Fruit fly (Drosophila melanogaster): ENCODE results near the gene CG13616.

The CG13616 gene

dm6 chr3R:24372662-24373061 lies 20.0 kb upstream of the CG13616 start, which contains the start of gene CG17782:
Gene CG17782 (minus strand): TSS chr3R:24372762.
- TF ChIP-seq Sin3A (optimal IDR thresholded peaks at IDR 0.05), result no peak
- TF ChIP-seq psq (optimal IDR thresholded peaks at IDR 0.05), result no peak
- TF ChIP-seq ttk (optimal IDR thresholded peaks at IDR 0.05), result no peak
- no peak for TF ChIP-seq Myc (optimal IDR thresholded peaks at IDR 0.05)
- no peak for TF ChIP-seq insv (optimal IDR thresholded peaks at IDR 0.05)
- TF ChIP-seq h (optimal IDR thresholded peaks at IDR 0.05), result no peak

dm6 chr3R:24375561-24375960 lies 17.1 kb upstream of the CG13616 start, which contains the start of gene CG17781:
Gene CG17781 (minus strand): TSS chr3R:24375661.
- TF ChIP-seq Sin3A (optimal IDR thresholded peaks at IDR 0.05) (no peak), insv (optimal IDR thresholded peaks at IDR 0.05) (no peak)

- TF ChIP-seq Sin3A (optimal IDR thresholded peaks at IDR 0.05) (no peak), psq (optimal IDR thresholded peaks at IDR 0.05) (no peak), h (optimal IDR thresholded peaks at IDR 0.05) (no peak), Myc (optimal IDR thresholded peaks at IDR 0.05) (no peak), insv (optimal IDR thresholded peaks at IDR 0.05) (no peak), ttk (optimal IDR thresholded peaks at IDR 0.05) (no peak)
These were observed 16.1 kb upstream of the CG13616 start, which contains the start of gene CG33342 for dm6 chr3R:24376565-24376964. Gene CG33342 (plus strand): TSS chr3R:24376865.

- TF ChIP-seq psq (optimal IDR thresholded peaks at IDR 0.05), result no peak
- TF ChIP-seq Myc (optimal IDR thresholded peaks at IDR 0.05), result no peak
- no peak for TF ChIP-seq Sin3A (optimal IDR thresholded peaks at IDR 0.05)
- no peak for TF ChIP-seq ttk (optimal IDR thresholded peaks at IDR 0.05)
- no peak for TF ChIP-seq insv (optimal IDR thresholded peaks at IDR 0.05)
These were observed 7.7 kb upstream of the CG13616 start, which contains the start of gene CG17780 for dm6 chr3R:24384952-24385351. Gene CG17780 (minus strand): TSS chr3R:24385052.

- TF ChIP-seq insv (optimal IDR thresholded peaks at IDR 0.05), result no peak
- no peak for TF ChIP-seq Sin3A (optimal IDR thresholded peaks at IDR 0.05)
- TF ChIP-seq Myc (optimal IDR thresholded peaks at IDR 0.05), result no peak
- TF ChIP-seq ttk (optimal IDR thresholded peaks at IDR 0.05), result no peak
- TF ChIP-seq psq (optimal IDR thresholded peaks at IDR 0.05), result no peak
- TF ChIP-seq h (optimal IDR thresholded peaks at IDR 0.05), result no peak
These were observed 6.3 kb upstream of the CG13616 start for dm6 chr3R:24386434-24386833.

dm6 chr3R:24390239-24390638 lies 2.5 kb upstream of the CG13616 start, which contains the start of the genes CG5768 and CG13615:
Gene CG5768 (minus strand): TSS chr3R:24390339.
Gene CG13615 (plus strand): TSS chr3R:24390518.
- TF ChIP-seq h (optimal IDR thresholded peaks at IDR 0.05) (no peak), psq (optimal IDR thresholded peaks at IDR 0.05) (no peak), insv (optimal IDR thresholded peaks at IDR 0.05) (no peak)

Measured in Kc167 (cell line).